Fruit fly (Drosophila melanogaster): ENCODE results near the gene Wnt10.

Wnt10 gene

DNA sequence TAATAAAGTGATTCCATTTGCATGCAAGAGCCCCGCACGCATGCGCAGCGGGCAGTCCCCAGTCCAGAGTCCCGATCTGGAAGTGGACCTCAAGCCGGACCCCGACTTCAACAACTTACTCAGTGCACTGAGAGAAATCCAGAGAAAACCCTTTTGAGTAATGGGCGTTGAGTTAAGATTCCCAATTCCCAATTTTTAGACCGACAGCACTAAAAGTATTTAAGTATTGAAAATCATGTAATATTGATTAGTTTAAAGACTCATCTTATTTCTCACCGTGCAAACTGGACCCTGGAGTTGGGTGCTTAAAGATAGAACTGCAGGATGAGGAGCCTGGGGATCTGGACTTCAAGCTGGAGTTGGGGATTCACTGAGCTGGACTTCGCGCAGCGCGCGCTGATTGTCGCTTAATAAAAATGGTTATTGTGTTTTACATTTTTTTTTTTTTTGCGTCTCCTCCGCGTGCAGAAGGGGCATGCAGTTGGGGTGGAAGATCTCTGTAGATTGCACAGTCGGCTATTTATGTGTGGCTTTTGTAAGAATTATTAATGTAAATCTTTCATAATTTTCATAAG lies 5.1 kb upstream of the Wnt10 start:
- TF ChIP-seq CG3407 (GFP tag; optimal IDR thresholded peaks at IDR 0.05) (no peak), CG4360 (GFP tag; IDR thresholded peaks at IDR 0.05) (no peak), Hsf (GFP tag; optimal IDR thresholded peaks at IDR 0.05) (no peak), CG18619 (GFP tag; optimal IDR thresholded peaks at IDR 0.05) (no peak), CG16815 (GFP tag; optimal IDR thresholded peaks at IDR 0.05) (peak; percentile 12), B-H1 (GFP tag; IDR thresholded peaks at IDR 0.05) (no peak), CG14860 (GFP tag; IDR thresholded peaks at IDR 0.05; ENCODE audit: partially characterized antibody) (0 out of 3 replicates have a peak, but pooled peaks have one; percentile 18), bsh (GFP tag; optimal IDR thresholded peaks at IDR 0.05) (peak in 1 of 2 experiments; percentile 89), Drgx (GFP tag; IDR thresholded peaks at IDR 0.05) (peak; percentile 71), croc (GFP tag; conservative IDR thresholded peaks at IDR 0.05) (no peak), pan (optimal IDR thresholded peaks at IDR 0.05) (no peak), pan (GFP tag; optimal IDR thresholded peaks at IDR 0.05 in 1 of 2, IDR thresholded peaks at IDR 0.05 in 1 of 2) (no peak), CG2199 (GFP tag; IDR thresholded peaks at IDR 0.05) (no peak), Oaz (GFP tag; IDR thresholded peaks at IDR 0.05) (no peak), lbe (GFP tag; optimal IDR thresholded peaks at IDR 0.05) (peak; percentile 89), hb (GFP tag; IDR thresholded peaks at IDR 0.05; ENCODE audit: partially characterized antibody) (no peak), CG1603 (tag; optimal IDR thresholded peaks at IDR 0.05) (peak; percentile 17), Hr3 (GFP tag; optimal IDR thresholded peaks at IDR 0.05) (no peak), CG2712 (tag; optimal IDR thresholded peaks at IDR 0.05) (no peak), hbn (GFP tag; IDR thresholded peaks at IDR 0.05; ENCODE audit: partially characterized antibody) (no peak), CG11398 (GFP tag; optimal IDR thresholded peaks at IDR 0.05) (no peak), Xbp1 (GFP tag; optimal IDR thresholded peaks at IDR 0.05) (no peak), Ets65A (GFP tag) (peak; percentile 89), CG15601 (tag; optimal IDR thresholded peaks at IDR 0.05) (no peak), CG6654 (GFP tag; optimal IDR thresholded peaks at IDR 0.05) (no peak), CG31224 (GFP tag; IDR thresholded peaks at IDR 0.05) (no peak), NFAT (GFP tag; IDR thresholded peaks at IDR 0.05) (no peak), Nf-YA (GFP tag; IDR thresholded peaks at IDR 0.05) (no peak), sisA (GFP tag; IDR thresholded peaks at IDR 0.05) (0 out of 2 replicates have a peak, but pooled peaks have one; percentile 25), twi (tag; optimal IDR thresholded peaks at IDR 0.05) (no peak), CG4404 (GFP tag; IDR thresholded peaks at IDR 0.05) (0 out of 2 replicates have a peak, but pooled peaks have one; percentile 27), sens (GFP tag) (peak; percentile 41), dmrt11E (tag; optimal IDR thresholded peaks at IDR 0.05) (peak; percentile 51), dati (GFP tag; IDR thresholded peaks at IDR 0.05) (0 out of 2 replicates have a peak, but pooled peaks have one; percentile 11), Mes4 (GFP tag; optimal IDR thresholded peaks at IDR 0.05) (no peak), CG11456 (GFP tag; IDR thresholded peaks at IDR 0.05) (no peak), corto (GFP tag; optimal IDR thresholded peaks at IDR 0.05) (peak; percentile 89), D (optimal IDR thresholded peaks at IDR 0.05) (no peak), D (GFP tag; optimal IDR thresholded peaks at IDR 0.05) (no peak), Sry-β (GFP tag; optimal IDR thresholded peaks at IDR 0.05) (no peak), tin (GFP tag; optimal IDR thresholded peaks at IDR 0.05) (no peak), Xrp1 (GFP tag; IDR thresholded peaks at IDR 0.05) (peak; percentile 55; the same call in 1 of the 2 replicates), dpn (GFP tag; optimal IDR thresholded peaks at IDR 0.05) (no peak), mam (GFP tag; optimal IDR thresholded peaks at IDR 0.05) (no peak), Stat92E (GFP tag; optimal IDR thresholded peaks at IDR 0.05) (no peak), CG15011 (GFP tag; optimal IDR thresholded peaks at IDR 0.05) (no peak), al (GFP tag; IDR thresholded peaks at IDR 0.05) (no peak), CG16863 (GFP tag; optimal IDR thresholded peaks at IDR 0.05) (no peak), prd (optimal IDR thresholded peaks at IDR 0.05) (no peak), prd (GFP tag; IDR thresholded peaks at IDR 0.05) (peak; percentile 23; the same call in 1 of the 3 replicates), nom (GFP tag; optimal IDR thresholded peaks at IDR 0.05) (peak; percentile 97)
